Worm (Caenorhabditis elegans) whole organism, young adult: ENCODE measurements around the gene mmad-1.
A peak's percentile ranks its signal among the peaks of the same experiment; 100 is the strongest.

Experiments
- C17E4.6 ChIP-seq: fragments of 200-800 bp; sonication (Bioruptor generic); IDR thresholded peaks from 2 replicates; pipeline ENCODE4 v1.3.6; 2022; ENCODE audit warnings: missing genetic modification reagents, missing genetic modification characterization, missing compliant biosample characterization
- T07F8.4 ChIP-seq: sonication (generic microtip); optimal IDR thresholded peaks from 2 replicates; lab custom pipeline; 2016; ENCODE audit warnings: mild to moderate bottlenecking, missing genetic modification characterization, moderate library complexity, missing compliant biosample characterization
- bed-2 ChIP-seq: fragments of 200-800 bp; sonication (Bioruptor generic); IDR thresholded peaks from 2 replicates; pipeline ENCODE4 v1.3.6; 2022; ENCODE audit warnings: missing genetic modification reagents, missing genetic modification characterization, missing compliant biosample characterization
- gei-17 ChIP-seq: fragments of 200-800 bp; sonication (Bioruptor generic); optimal IDR thresholded peaks from 2 replicates; lab custom pipeline; 2018; ENCODE audit warnings: mild to moderate bottlenecking, missing genetic modification characterization, missing compliant biosample characterization
- let-607 ChIP-seq, 2 experiments: fragments of 200-800 bp in 1 of 2; sonication (Bioruptor generic) in 1 of 2; sonication (generic microtip) in 1 of 2; optimal IDR thresholded peaks; 2 replicates each; lab custom pipeline; 2016 to 2018; ENCODE audit warnings: mild to moderate bottlenecking in 2 of 2, missing compliant biosample characterization in 2 of 2, missing genetic modification characterization in 2 of 2, moderate library complexity in 2 of 2, missing genotype in 1 of 2
- madf-10 ChIP-seq: sonication (generic microtip); optimal IDR thresholded peaks from 2 replicates; lab custom pipeline; 2016; ENCODE audit warnings: mild to moderate bottlenecking, missing genetic modification characterization, missing compliant biosample characterization
- madf-8 ChIP-seq: fragments of 200-800 bp; sonication (Bioruptor generic); conservative IDR thresholded peaks from 2 replicates; pipeline ENCODE4 v1.3.6; 2022; ENCODE audit warnings: missing genetic modification reagents, missing genetic modification characterization, missing compliant biosample characterization
- mes-4 ChIP-seq: sonication (generic microtip); optimal IDR thresholded peaks from 2 replicates; lab custom pipeline; 2016; ENCODE audit warnings: missing genotype, missing genetic modification characterization, missing compliant biosample characterization
- nfya-1 ChIP-seq: sonication (generic microtip); optimal IDR thresholded peaks from 2 replicates; lab custom pipeline; 2017; ENCODE audit warnings: antibody characterized with exemption, missing compliant biosample characterization, missing genetic modification characterization, borderline replicate concordance; ENCODE audit not compliant: insufficient read depth
- sdz-38 ChIP-seq: sonication (generic microtip); optimal IDR thresholded peaks from 2 replicates; lab custom pipeline; 2016; ENCODE audit warnings: missing genotype, missing genetic modification characterization, missing compliant biosample characterization

DNA sequence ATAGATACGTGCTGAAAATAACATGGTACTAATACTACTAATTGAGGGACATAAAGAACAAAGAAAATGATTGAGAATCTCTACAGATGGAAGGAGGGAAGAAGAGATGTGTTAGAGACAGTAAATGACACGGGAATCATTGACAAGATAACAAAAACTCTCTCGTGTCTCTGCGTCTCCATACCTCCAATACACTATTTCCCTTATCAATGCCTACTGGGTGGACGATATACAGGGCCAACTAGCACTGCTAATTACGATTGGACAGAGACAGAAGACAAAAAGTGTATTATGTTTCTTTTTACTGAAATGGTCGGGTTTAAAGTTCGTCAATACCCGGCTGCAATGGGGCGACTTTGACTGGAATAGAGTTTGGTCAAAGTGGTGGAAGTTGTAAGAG, 4.2 kb downstream of the mmad-1 start:
- TF ChIP-seq C17E4.6 (GFP tag; lab: Robert Waterston, UW): no peak
- TF ChIP-seq T07F8.4 (tag; lab: Kevin White, UChicago): no peak
- TF ChIP-seq madf-8 (GFP tag; lab: Robert Waterston, UW): no peak
- TF ChIP-seq let-607 (tag; optimal IDR thresholded peaks at IDR 0.05; lab: Kevin White, UChicago): peak in 1 of 2 experiments; percentile 56
- no peak for TF ChIP-seq mes-4 (tag; lab: Kevin White, UChicago)
- TF ChIP-seq madf-10: no peak
- TF ChIP-seq sdz-38 (tag; lab: Kevin White, UChicago): no peak
- TF ChIP-seq bed-2: no peak
- TF ChIP-seq nfya-1 (tag; lab: Kevin White, UChicago): no peak
- TF ChIP-seq gei-17 (GFP tag; lab: Kevin White, UChicago): no peak
